Worm (Caenorhabditis elegans) whole organism, L2 larva: Measurements from ENCODE around the gene F32H5.4.

ENCODE experiments used
- aly-2 ChIP-seq: fragments of 150-350 bp; optimal IDR thresholded peaks from 2 replicates; lab custom pipeline; 2014; ENCODE audit warnings: missing biosample characterization, missing genetic modification characterization
- ama-1 ChIP-seq: fragments of 150-350 bp; optimal IDR thresholded peaks from 2 replicates; lab custom pipeline; 2018; ENCODE audit warnings: inconsistent platforms
- ceh-82 ChIP-seq: fragments of 150-350 bp; optimal IDR thresholded peaks from 2 replicates; lab custom pipeline; 2014; ENCODE audit warnings: missing biosample characterization, missing genetic modification characterization
- snpc-4 ChIP-seq: fragments of 150-350 bp; optimal IDR thresholded peaks from 2 replicates; lab custom pipeline; 2014; ENCODE audit warnings: missing biosample characterization, missing genetic modification characterization

DNA sequence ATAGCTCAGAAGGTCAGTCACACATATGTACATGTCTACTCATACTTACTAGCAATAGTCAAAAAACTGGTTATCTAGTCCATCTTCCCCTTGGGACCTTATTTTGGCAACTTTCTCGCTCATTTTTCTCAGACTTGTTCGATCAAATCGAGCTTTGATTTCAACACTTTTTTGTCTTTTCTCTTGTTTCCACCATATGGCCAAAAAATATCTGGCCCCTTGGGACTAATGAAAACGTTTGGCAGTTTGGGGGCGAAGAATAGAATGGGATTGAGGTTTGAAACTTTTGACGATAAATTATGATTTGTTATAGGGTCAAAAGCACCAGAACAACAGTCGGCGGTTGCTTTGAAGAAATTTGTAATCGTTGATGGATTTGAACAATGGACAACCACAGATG is 7.9 kb upstream of the F32H5.4 start:
- TF ChIP-seq ama-1 (lab: Kevin White, UChicago) = no peak
- no peak for TF ChIP-seq aly-2 (tag; lab: Kevin White, UChicago)
- TF ChIP-seq snpc-4 = no peak
- no peak for TF ChIP-seq ceh-82 (tag; lab: Kevin White, UChicago)
